Fruit fly (Drosophila melanogaster): ENCODE data around the gene CG14441.

CG14441 gene

DNA sequence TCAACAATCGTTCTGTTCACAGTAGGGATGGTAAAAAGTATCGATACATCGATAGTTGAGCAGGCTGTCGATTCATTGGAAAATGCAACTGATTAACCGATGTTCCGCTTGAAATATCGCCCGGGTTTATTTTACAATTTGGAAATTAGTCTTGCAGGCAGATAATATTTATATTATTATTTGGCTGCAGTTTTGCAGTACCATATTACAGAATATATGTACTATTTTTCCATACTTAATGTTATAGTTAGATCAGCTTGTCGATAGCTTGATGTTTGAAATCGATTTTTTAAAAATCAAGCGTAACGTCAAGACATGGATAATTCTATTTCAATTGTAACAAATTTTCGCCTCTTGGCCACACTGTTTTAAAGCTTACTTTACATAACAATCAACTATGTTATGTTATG is 4.3 kb upstream of the CG14441 start, which contains the start of gene CG14442 (continued):
- peak; percentile 9 for TF ChIP-seq CG12942 (GFP tag; optimal IDR thresholded peaks at IDR 0.05)
- TF ChIP-seq ssp (GFP tag; IDR thresholded peaks at IDR 0.05), result peak; percentile 28; the same call in 1 of the 2 replicates
- TF ChIP-seq bab2 (GFP tag; optimal IDR thresholded peaks at IDR 0.05), result peak; percentile 9
- no peak for TF ChIP-seq so (GFP tag; IDR thresholded peaks at IDR 0.05)
- peak; percentile 78 for TF ChIP-seq row (GFP tag; IDR thresholded peaks at IDR 0.05)
- peak; percentile 88; the same call in 2 of the 3 replicates for TF ChIP-seq Opbp (GFP tag; IDR thresholded peaks at IDR 0.05; ENCODE audit: partially characterized antibody)
- peak; percentile 29 for TF ChIP-seq CG12299 (tag; optimal IDR thresholded peaks at IDR 0.05)
- TF ChIP-seq Dll (GFP tag; IDR thresholded peaks at IDR 0.05; ENCODE audit: partially characterized antibody), result peak; percentile 95
- TF ChIP-seq pzg (GFP tag; optimal IDR thresholded peaks at IDR 0.05), result peak; percentile 66
- no peak for TF ChIP-seq ac (GFP tag; optimal IDR thresholded peaks at IDR 0.05)
- no peak for TF ChIP-seq YL-1 (GFP tag; optimal IDR thresholded peaks at IDR 0.05)
- peak; percentile 62 for TF ChIP-seq nmo (GFP tag; optimal IDR thresholded peaks at IDR 0.05)
- no peak for TF ChIP-seq wdn (GFP tag; IDR thresholded peaks at IDR 0.05)

- TF ChIP-seq luna (GFP tag; optimal IDR thresholded peaks at IDR 0.05) (no peak), Rx (GFP tag; IDR thresholded peaks at IDR 0.05) (peak; percentile 64), pho (GFP tag; optimal IDR thresholded peaks at IDR 0.05) (peak; percentile 63), CG15011 (GFP tag; optimal IDR thresholded peaks at IDR 0.05) (peak; percentile 20), CG3847 (GFP tag; IDR thresholded peaks at IDR 0.05) (peak; percentile 59; the same call in 1 of the 2 replicates), D (optimal IDR thresholded peaks at IDR 0.05) (no peak), D (GFP tag; optimal IDR thresholded peaks at IDR 0.05) (peak; percentile 30), gt (GFP tag; IDR thresholded peaks at IDR 0.05) (no peak; the same call in 1 of the 2 replicates), sima (GFP tag; optimal IDR thresholded peaks at IDR 0.05) (no peak), jigr1 (GFP tag; IDR thresholded peaks at IDR 0.05) (0 out of 3 replicates have a peak, but pooled peaks have one; percentile 24), E2f2 (GFP tag; IDR thresholded peaks at IDR 0.05) (peak; percentile 56; the same call in 1 of the 2 replicates), Dbx (GFP tag; IDR thresholded peaks at IDR 0.05) (peak; percentile 49; the same call in 1 of the 3 replicates), CG8478 (optimal IDR thresholded peaks at IDR 0.05) (no peak), CG4282 (GFP tag; optimal IDR thresholded peaks at IDR 0.05) (peak; percentile 10), Dll (GFP tag; IDR thresholded peaks at IDR 0.05; ENCODE audit: partially characterized antibody) (no peak), cwo (GFP tag; optimal IDR thresholded peaks at IDR 0.05) (peak; percentile 64), jing (GFP tag; optimal IDR thresholded peaks at IDR 0.05) (no peak), Med (GFP tag) (peak; percentile 86), chm (GFP tag; IDR thresholded peaks at IDR 0.05) (peak; percentile 49; the same call in 1 of the 2 replicates), Neu2 (GFP tag; optimal IDR thresholded peaks at IDR 0.05; ENCODE audit: borderline replicate concordance) (no peak), vvl (GFP tag; IDR thresholded peaks at IDR 0.05) (peak; percentile 86), Bdp1 (GFP tag; optimal IDR thresholded peaks at IDR 0.05) (peak; percentile 42), Ets65A (GFP tag) (peak; percentile 89), YL-1 (GFP tag; optimal IDR thresholded peaks at IDR 0.05) (peak; percentile 4), dmrt11E (tag; optimal IDR thresholded peaks at IDR 0.05) (peak; percentile 34), CG4730 (GFP tag; IDR thresholded peaks at IDR 0.05) (0 out of 2 replicates have a peak, but pooled peaks have one; percentile 22), al (GFP tag; IDR thresholded peaks at IDR 0.05) (0 out of 2 replicates have a peak, but pooled peaks have one; percentile 28), onecut (GFP tag; IDR thresholded peaks at IDR 0.05) (peak; percentile 49; the same call in 1 of the 2 replicates), CG8089 (GFP tag; optimal IDR thresholded peaks at IDR 0.05) (peak; percentile 29), run (tag; optimal IDR thresholded peaks at IDR 0.05) (peak; percentile 45), CG13123 (GFP tag; optimal IDR thresholded peaks at IDR 0.05) (no peak), tup (GFP tag; optimal IDR thresholded peaks at IDR 0.05) (peak; percentile 29), CG15269 (tag; optimal IDR thresholded peaks at IDR 0.05) (peak; percentile 74), CG15073 (GFP tag; optimal IDR thresholded peaks at IDR 0.05) (no peak), CrebB (tag; optimal IDR thresholded peaks at IDR 0.05) (peak; percentile 28), Xrp1 (GFP tag; IDR thresholded peaks at IDR 0.05) (peak; percentile 67; the same call in 1 of the 2 replicates), crp (GFP tag; optimal IDR thresholded peaks at IDR 0.05) (no peak), peb (GFP tag; IDR thresholded peaks at IDR 0.05) (no peak), CG8290 (GFP tag; optimal IDR thresholded peaks at IDR 0.05) (no peak), CG8290 (tag; optimal IDR thresholded peaks at IDR 0.05) (peak in 1 of 2 experiments; percentile 13)
Measured at dm6 chrX:6696467-6696866, 2.8 kb upstream of the CG14441 start.

Data from whole organism, embryonic.